Worm (Caenorhabditis elegans): ENCODE measurements around the gene oef-1.

oef-1 gene

ce11 chrIV:7573944-7574343 is 25.7 kb downstream of the oef-1 start (continued):
- TF ChIP-seq C06A6.2 (GFP tag; conservative IDR thresholded peaks at IDR 0.05) = 0 out of 2 replicates have a peak, but pooled peaks have one; percentile 36
- TF ChIP-seq die-1 (tag; optimal IDR thresholded peaks at IDR 0.05) = peak; percentile 98
- TF ChIP-seq akir-1 (GFP tag; optimal IDR thresholded peaks at IDR 0.05) = no peak
- peak; percentile 93 for TF ChIP-seq madf-3 (GFP tag; IDR thresholded peaks at IDR 0.05)
- TF ChIP-seq ztf-25 (GFP tag; IDR thresholded peaks at IDR 0.05) = peak; percentile 97
- TF ChIP-seq ccch-3 (GFP tag; optimal IDR thresholded peaks at IDR 0.05) = peak; percentile 75
- 0 out of 2 replicates have a peak, but pooled peaks have one; percentile 59 for TF ChIP-seq egl-18 (GFP tag; IDR thresholded peaks at IDR 0.05)
- TF ChIP-seq lsy-27 (tag; optimal IDR thresholded peaks at IDR 0.05; ENCODE audit: borderline replicate concordance, insufficient read depth) = peak; percentile 90
- peak; percentile 88 for TF ChIP-seq Y56A3A.18 (GFP tag; IDR thresholded peaks at IDR 0.05)
- TF ChIP-seq lin-26 (GFP tag; IDR thresholded peaks at IDR 0.05) = peak; percentile 99
- peak; percentile 82; the same call in 1 of the 2 replicates for TF ChIP-seq ztf-6 (GFP tag; IDR thresholded peaks at IDR 0.05)
- TF ChIP-seq lin-35 (GFP tag; optimal IDR thresholded peaks at IDR 0.05) = peak in 2 of 3 experiments; percentile 59 to 76
- TF ChIP-seq dox-1 (GFP tag; IDR thresholded peaks at IDR 0.05) = peak; percentile 93
- peak; percentile 75; the same call in 1 of the 2 replicates for TF ChIP-seq Y79H2A.3 (GFP tag; conservative IDR thresholded peaks at IDR 0.05)
- peak; percentile 83 for TF ChIP-seq tlf-1 (GFP tag; optimal IDR thresholded peaks at IDR 0.05)
- peak; percentile 70 for TF ChIP-seq ztf-3 (GFP tag; optimal IDR thresholded peaks at IDR 0.05)
- peak; percentile 98 for TF ChIP-seq nhr-90 (tag; optimal IDR thresholded peaks at IDR 0.05)
- TF ChIP-seq C17E4.6 (GFP tag; IDR thresholded peaks at IDR 0.05) = 0 out of 2 replicates have a peak, but pooled peaks have one; percentile 50
- TF ChIP-seq sea-2 (GFP tag; IDR thresholded peaks at IDR 0.05) = no peak; the same call in 1 of the 2 replicates
- TF ChIP-seq F23B12.7 (tag; optimal IDR thresholded peaks at IDR 0.05; ENCODE audit: insufficient read depth) = peak; percentile 96
- TF ChIP-seq lir-1 (GFP tag; conservative IDR thresholded peaks at IDR 0.05) = peak; percentile 38; the same call in 1 of the 2 replicates
- no peak; the same call in none of the 2 replicates for TF ChIP-seq B0336.3 (GFP tag; IDR thresholded peaks at IDR 0.05)
- peak; percentile 84 for TF ChIP-seq madf-10 (tag; optimal IDR thresholded peaks at IDR 0.05)
- TF ChIP-seq nhr-179 (tag; optimal IDR thresholded peaks at IDR 0.05) = peak; percentile 22
- no peak for TF ChIP-seq nfya-1 (tag; optimal IDR thresholded peaks at IDR 0.05; ENCODE audit: borderline replicate concordance, insufficient read depth)
- peak; percentile 79 for TF ChIP-seq ceh-100 (GFP tag; IDR thresholded peaks at IDR 0.05)
- TF ChIP-seq hlh-26 (GFP tag; conservative IDR thresholded peaks at IDR 0.05) = 0 out of 2 replicates have a peak, but pooled peaks have one; percentile 47
- peak; percentile 86 for TF ChIP-seq ztf-28 (GFP tag; IDR thresholded peaks at IDR 0.05)
- peak; percentile 73; the same call in 1 of the 2 replicates for TF ChIP-seq let-526 (GFP tag; IDR thresholded peaks at IDR 0.05)
- TF ChIP-seq nhr-120 (GFP tag; IDR thresholded peaks at IDR 0.05) = 0 out of 2 replicates have a peak, but pooled peaks have one; percentile 73
- peak; percentile 31 for TF ChIP-seq K12H6.12 (tag; optimal IDR thresholded peaks at IDR 0.05)
- TF ChIP-seq lin-54 (GFP tag; optimal IDR thresholded peaks at IDR 0.05) = peak; percentile 85
- peak; percentile 93 for TF ChIP-seq T26A5.8 (tag; optimal IDR thresholded peaks at IDR 0.05)
- peak; percentile 69 for TF ChIP-seq lsl-1 (GFP tag; optimal IDR thresholded peaks at IDR 0.05)
- TF ChIP-seq atf-7 (tag; optimal IDR thresholded peaks at IDR 0.05) = peak; percentile 84
- TF ChIP-seq tbp1 (GFP tag; optimal IDR thresholded peaks at IDR 0.05) = peak; percentile 100
- peak; percentile 79 for TF ChIP-seq attf-6 (GFP tag; IDR thresholded peaks at IDR 0.05)
- TF ChIP-seq F57A8.1 (GFP tag; optimal IDR thresholded peaks at IDR 0.05) = peak; percentile 97
- TF ChIP-seq F57C9.4 (tag; optimal IDR thresholded peaks at IDR 0.05) = no peak
- TF ChIP-seq sptf-2 (GFP tag; optimal IDR thresholded peaks at IDR 0.05) = peak; percentile 94
- 0 out of 2 replicates have a peak, but pooled peaks have one; percentile 26 for TF ChIP-seq K11D2.4 (GFP tag; IDR thresholded peaks at IDR 0.05)
- TF ChIP-seq nfyb-1 (GFP tag; IDR thresholded peaks at IDR 0.05) = peak; percentile 92
- peak; percentile 96 for TF ChIP-seq F52B5.7 (tag; optimal IDR thresholded peaks at IDR 0.05)
- TF ChIP-seq Y67H2A.10 (GFP tag; conservative IDR thresholded peaks at IDR 0.05) = 0 out of 2 replicates have a peak, but pooled peaks have one; percentile 43
- TF ChIP-seq Y53F4B.3 (GFP tag; IDR thresholded peaks at IDR 0.05) = peak; percentile 68; the same call in 1 of the 2 replicates
- TF ChIP-seq ztf-18 (tag; optimal IDR thresholded peaks at IDR 0.05) = peak; percentile 86
- peak; percentile 43 to 75 for TF ChIP-seq let-607 (tag; optimal IDR thresholded peaks at IDR 0.05)

Data from whole organism, young adult.